Worm (Caenorhabditis elegans): ENCODE data around the gene sdc-3.

ce11 chrV:15023544-15023943 lies 24.5 kb downstream of the sdc-3 start, which contains the start of gene F14H8.4:
- TF ChIP-seq lin-39 (tag; optimal IDR thresholded peaks at IDR 0.05) (no peak), nhr-6 (tag; optimal IDR thresholded peaks at IDR 0.05) (no peak), snpc-4 (tag; optimal IDR thresholded peaks at IDR 0.05) (no peak)
